Worm (Caenorhabditis elegans): Measurements from ENCODE around the gene grl-10.
A peak's percentile ranks its signal among the peaks of the same experiment; 100 is the strongest.

grl-10 gene

ce11 chrV:7745903-7746302 lies 28.4 kb upstream of the grl-10 start (continued):
- TF ChIP-seq nhr-27 (tag; optimal IDR thresholded peaks at IDR 0.05) = no peak

- TF ChIP-seq bed-2 (GFP tag; IDR thresholded peaks at IDR 0.05) = no peak
- TF ChIP-seq dpl-1 (GFP tag; optimal IDR thresholded peaks at IDR 0.05) = no peak
- TF ChIP-seq F57C9.4 (tag; optimal IDR thresholded peaks at IDR 0.05) = no peak
- no peak for TF ChIP-seq F23B12.7 (tag; optimal IDR thresholded peaks at IDR 0.05; ENCODE audit: insufficient read depth)
- no peak for TF ChIP-seq lsl-1 (GFP tag; optimal IDR thresholded peaks at IDR 0.05)
- TF ChIP-seq die-1 (tag; optimal IDR thresholded peaks at IDR 0.05) = no peak
- TF ChIP-seq egl-18 (GFP tag; IDR thresholded peaks at IDR 0.05) = no peak
- no peak for TF ChIP-seq snpc-1.3 (tag; optimal IDR thresholded peaks at IDR 0.05; ENCODE audit: insufficient read depth)
- TF ChIP-seq lin-40 (tag; optimal IDR thresholded peaks at IDR 0.05) = no peak
- TF ChIP-seq ztf-25 (GFP tag; IDR thresholded peaks at IDR 0.05) = no peak
- TF ChIP-seq Y53G8AR.9 (GFP tag; conservative IDR thresholded peaks at IDR 0.05) = no peak
- no peak for TF ChIP-seq ztf-6 (GFP tag; IDR thresholded peaks at IDR 0.05)
Observed at ce11 chrV:7747132-7747531, 27.2 kb upstream of the grl-10 start.

- TF ChIP-seq C17E4.6 (GFP tag; IDR thresholded peaks at IDR 0.05) (no peak), nfya-2 (GFP tag; IDR thresholded peaks at IDR 0.05) (no peak), unc-62 (GFP tag; optimal IDR thresholded peaks at IDR 0.05) (peak; percentile 58), atf-7 (tag; optimal IDR thresholded peaks at IDR 0.05) (peak; percentile 87), ztf-22 (GFP tag; optimal IDR thresholded peaks at IDR 0.05) (peak; percentile 67), let-607 (tag; optimal IDR thresholded peaks at IDR 0.05) (peak; percentile 90 to 94), nhr-80 (tag; optimal IDR thresholded peaks at IDR 0.05) (peak; percentile 92), ccch-3 (GFP tag; optimal IDR thresholded peaks at IDR 0.05) (no peak), ama-1 (optimal IDR thresholded peaks at IDR 0.05) (no peak), ama-1 (GFP tag; optimal IDR thresholded peaks at IDR 0.05) (no peak), lin-26 (GFP tag; IDR thresholded peaks at IDR 0.05) (no peak), lin-35 (GFP tag; optimal IDR thresholded peaks at IDR 0.05) (no peak), ets-4 (GFP tag; optimal IDR thresholded peaks at IDR 0.05) (peak; percentile 79), lir-1 (GFP tag; conservative IDR thresholded peaks at IDR 0.05) (no peak), nhr-90 (tag; optimal IDR thresholded peaks at IDR 0.05) (peak; percentile 3)
Observed at ce11 chrV:7747987-7748607, 26.2 kb upstream of the grl-10 start.

ce11 chrV:7749708-7750107 lies 24.6 kb upstream of the grl-10 start:
- TF ChIP-seq T07F8.4 (tag; optimal IDR thresholded peaks at IDR 0.05) (no peak), F33H1.4 (GFP tag; IDR thresholded peaks at IDR 0.05) (no peak), let-607 (tag; optimal IDR thresholded peaks at IDR 0.05) (peak; percentile 85 to 92), nhr-80 (tag; optimal IDR thresholded peaks at IDR 0.05) (peak; percentile 62), hlh-12 (tag; optimal IDR thresholded peaks at IDR 0.05) (no peak), let-526 (GFP tag; IDR thresholded peaks at IDR 0.05) (no peak), lsy-27 (tag; optimal IDR thresholded peaks at IDR 0.05; ENCODE audit: borderline replicate concordance, insufficient read depth) (no peak), atf-7 (tag; optimal IDR thresholded peaks at IDR 0.05) (no peak), rcor-1 (GFP tag; IDR thresholded peaks at IDR 0.05) (no peak)
